Worm (Caenorhabditis elegans) whole organism, midembryonic: ENCODE measurements around the gene nhr-164.

ENCODE experiments used
- T22C8.4 ChIP-seq: fragments of 200-800 bp; sonication (Bioruptor generic); IDR thresholded peaks from 2 replicates; pipeline ENCODE4 v1.3.6; 2022; ENCODE audit warnings: missing genetic modification characterization, missing compliant biosample characterization
- cog-1 ChIP-seq: sonication (generic microtip); optimal IDR thresholded peaks from 2 replicates; lab custom pipeline; 2016; ENCODE audit warnings: missing genetic modification characterization, missing compliant biosample characterization
- flt-1 ChIP-seq: fragments of 200-800 bp; sonication (Bioruptor generic); IDR thresholded peaks from 2 replicates; pipeline ENCODE4 v1.3.6; 2022; ENCODE audit warnings: missing genetic modification characterization, missing compliant biosample characterization
- klf-2 ChIP-seq: fragments of 200-800 bp; sonication (Bioruptor generic); conservative IDR thresholded peaks from 2 replicates; pipeline ENCODE4 v1.3.6; 2022; ENCODE audit warnings: missing genetic modification reagents, missing genetic modification characterization, missing compliant biosample characterization
- med-1 ChIP-seq: sonication (generic microtip); optimal IDR thresholded peaks from 2 replicates; lab custom pipeline; 2017; ENCODE audit warnings: missing genetic modification characterization, mild to moderate bottlenecking, missing compliant biosample characterization, antibody characterized with exemption, missing genetic modification reagents; ENCODE audit not compliant: insufficient read depth
- ref-1 ChIP-seq: fragments of 200-800 bp; sonication (Bioruptor generic); conservative IDR thresholded peaks from 2 replicates; pipeline ENCODE4 v1.3.6; 2022; ENCODE audit warnings: missing genetic modification reagents, missing genetic modification characterization, missing compliant biosample characterization
- tab-1 ChIP-seq: fragments of 200-800 bp; sonication (Bioruptor generic); IDR thresholded peaks from 2 replicates; pipeline ENCODE4 v1.3.6; 2022; ENCODE audit warnings: missing genetic modification characterization, missing compliant biosample characterization
- ztf-23 ChIP-seq: fragments of 200-800 bp; sonication (Bioruptor generic); IDR thresholded peaks from 2 replicates; pipeline ENCODE4 v1.3.6; 2022; ENCODE audit warnings: missing genetic modification reagents, missing genetic modification characterization, missing compliant biosample characterization
- ztf-29 ChIP-seq: fragments of 200-800 bp; sonication (Bioruptor generic); IDR thresholded peaks from 2 replicates; pipeline ENCODE4 v1.3.6; 2022; ENCODE audit warnings: missing genetic modification reagents, missing genetic modification characterization, missing compliant biosample characterization

The nhr-164 gene

ce11 chrV:15235661-15236060 lies at the start of gene nhr-164:
nhr-164 (minus strand) TSS chrV:15235761.
- TF ChIP-seq ztf-29 (GFP tag; lab: Robert Waterston, UW), result no peak
- no peak for TF ChIP-seq T22C8.4 (GFP tag; lab: Robert Waterston, UW)
- no peak for TF ChIP-seq med-1 (GFP tag; lab: Kevin White, UChicago)
- no peak for TF ChIP-seq tab-1 (GFP tag; lab: Robert Waterston, UW)
- no peak for TF ChIP-seq flt-1 (GFP tag; lab: Robert Waterston, UW)

- TF ChIP-seq T22C8.4 (GFP tag; lab: Robert Waterston, UW) (no peak), tab-1 (GFP tag; lab: Robert Waterston, UW) (no peak), med-1 (GFP tag; lab: Kevin White, UChicago) (no peak), klf-2 (GFP tag; lab: Robert Waterston, UW) (no peak), flt-1 (GFP tag; lab: Robert Waterston, UW) (no peak), ztf-29 (GFP tag; lab: Robert Waterston, UW) (no peak), ref-1 (GFP tag; lab: Robert Waterston, UW) (no peak), cog-1 (tag; lab: Kevin White, UChicago) (no peak), ztf-23 (GFP tag; lab: Robert Waterston, UW) (no peak)
These were observed 45.9 kb upstream of the nhr-164 start, which contains the start of the genes srw-19 and srx-51 for ce11 chrV:15281279-15281949. srw-19 (minus strand) TSS chrV:15281379. srx-51 (plus strand) TSS chrV:15281899.

ce11 chrV:15276915-15277314 lies 41.4 kb upstream of the nhr-164 start, which contains the start of gene srw-17:
srw-17 (minus strand) TSS chrV:15277015.
- no peak for TF ChIP-seq ztf-23 (GFP tag; lab: Robert Waterston, UW)
- TF ChIP-seq ref-1 (GFP tag; lab: Robert Waterston, UW), result no peak
- no peak for TF ChIP-seq flt-1 (GFP tag; lab: Robert Waterston, UW)
- TF ChIP-seq tab-1 (GFP tag; lab: Robert Waterston, UW), result no peak
- no peak for TF ChIP-seq T22C8.4 (GFP tag; lab: Robert Waterston, UW)
- no peak for TF ChIP-seq klf-2 (GFP tag; lab: Robert Waterston, UW)
- no peak for TF ChIP-seq med-1 (GFP tag; lab: Kevin White, UChicago)
- no peak for TF ChIP-seq ztf-29 (GFP tag; lab: Robert Waterston, UW)
- no peak for TF ChIP-seq cog-1 (tag; lab: Kevin White, UChicago)

- TF ChIP-seq tab-1 (GFP tag; lab: Robert Waterston, UW) (no peak), klf-2 (GFP tag; lab: Robert Waterston, UW) (no peak), T22C8.4 (GFP tag; lab: Robert Waterston, UW) (no peak), ztf-29 (GFP tag; lab: Robert Waterston, UW) (no peak), flt-1 (GFP tag; lab: Robert Waterston, UW) (no peak), med-1 (GFP tag; lab: Kevin White, UChicago) (no peak), ztf-23 (GFP tag; lab: Robert Waterston, UW) (no peak), cog-1 (tag; lab: Kevin White, UChicago) (no peak), ref-1 (GFP tag; lab: Robert Waterston, UW) (no peak)
These were observed 39.2 kb upstream of the nhr-164 start, which contains the start of gene srw-16 for ce11 chrV:15274757-15275156. srw-16 (minus strand) TSS chrV:15274857.

ce11 chrV:15272263-15272662 lies 36.7 kb upstream of the nhr-164 start, which contains the start of gene T10H4.4:
T10H4.4 (minus strand) TSS chrV:15272363.
- TF ChIP-seq med-1 (GFP tag; lab: Kevin White, UChicago) (no peak), klf-2 (GFP tag; lab: Robert Waterston, UW) (no peak), ztf-29 (GFP tag; lab: Robert Waterston, UW) (no peak), cog-1 (tag; lab: Kevin White, UChicago) (no peak)

- no peak for TF ChIP-seq ref-1 (GFP tag; lab: Robert Waterston, UW)
- TF ChIP-seq med-1 (GFP tag; lab: Kevin White, UChicago), result no peak
- no peak for TF ChIP-seq ztf-29 (GFP tag; lab: Robert Waterston, UW)
- no peak for TF ChIP-seq klf-2 (GFP tag; lab: Robert Waterston, UW)
- TF ChIP-seq flt-1 (GFP tag; lab: Robert Waterston, UW), result no peak
- TF ChIP-seq ztf-23 (GFP tag; lab: Robert Waterston, UW), result no peak
- TF ChIP-seq T22C8.4 (GFP tag; lab: Robert Waterston, UW), result no peak
- TF ChIP-seq tab-1 (GFP tag; lab: Robert Waterston, UW), result no peak
- no peak for TF ChIP-seq cog-1 (tag; lab: Kevin White, UChicago)
These were observed 32.7 kb upstream of the nhr-164 start, which contains the start of gene srw-22 for ce11 chrV:15268302-15268701. srw-22 (plus strand) TSS chrV:15268602.

ce11 chrV:15267405-15267804 lies 31.8 kb upstream of the nhr-164 start, which contains the start of gene T10H4.13:
T10H4.13 (minus strand) TSS chrV:15267505.
- TF ChIP-seq ztf-23 (GFP tag; lab: Robert Waterston, UW), result no peak
- no peak for TF ChIP-seq med-1 (GFP tag; lab: Kevin White, UChicago)
- no peak for TF ChIP-seq ztf-29 (GFP tag; lab: Robert Waterston, UW)
- no peak for TF ChIP-seq ref-1 (GFP tag; lab: Robert Waterston, UW)
- no peak for TF ChIP-seq tab-1 (GFP tag; lab: Robert Waterston, UW)
- no peak for TF ChIP-seq flt-1 (GFP tag; lab: Robert Waterston, UW)
- no peak for TF ChIP-seq cog-1 (tag; lab: Kevin White, UChicago)
- TF ChIP-seq T22C8.4 (GFP tag; lab: Robert Waterston, UW), result no peak
- TF ChIP-seq klf-2 (GFP tag; lab: Robert Waterston, UW), result no peak

ce11 chrV:15265814-15266213 lies 30.3 kb upstream of the nhr-164 start, which contains the start of gene M01B2.13:
M01B2.13 (minus strand) TSS chrV:15265914.
- TF ChIP-seq ztf-23 (GFP tag; lab: Robert Waterston, UW) (no peak), flt-1 (GFP tag; lab: Robert Waterston, UW) (no peak), ztf-29 (GFP tag; lab: Robert Waterston, UW) (no peak), med-1 (GFP tag; lab: Kevin White, UChicago) (no peak), ref-1 (GFP tag; lab: Robert Waterston, UW) (no peak), T22C8.4 (GFP tag; lab: Robert Waterston, UW) (no peak), tab-1 (GFP tag; lab: Robert Waterston, UW) (no peak), klf-2 (GFP tag; lab: Robert Waterston, UW) (no peak), cog-1 (tag; lab: Kevin White, UChicago) (no peak)
